Worm (Caenorhabditis elegans): ENCODE results near the gene F16H6.8.

DNA sequence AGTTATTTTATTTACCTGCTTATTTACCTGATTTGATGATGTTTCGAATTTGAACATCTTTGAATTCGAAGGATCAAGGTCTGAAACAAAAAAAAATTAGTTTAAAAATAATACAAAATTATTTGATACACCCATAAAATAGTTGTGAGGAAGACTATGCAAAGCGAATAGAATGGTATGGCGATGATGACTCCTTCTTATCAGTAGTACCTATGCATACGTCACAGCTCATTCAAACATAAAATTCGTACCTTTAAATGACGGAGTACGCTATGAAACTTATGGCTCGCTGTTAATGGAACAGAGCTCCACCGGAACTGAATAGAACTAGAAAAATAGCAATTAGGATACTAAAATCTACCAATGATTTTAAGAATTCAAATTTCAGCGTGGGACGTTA is 36.2 kb upstream of the F16H6.8 start, which contains the start of gene R10E8.1:
- no peak for TF ChIP-seq nhr-11 (tag; optimal IDR thresholded peaks at IDR 0.05)
- no peak for TF ChIP-seq jun-1 (tag; optimal IDR thresholded peaks at IDR 0.05)
- TF ChIP-seq ztf-11 (tag; optimal IDR thresholded peaks at IDR 0.05) = no peak
- no peak for TF ChIP-seq ceh-82 (tag; optimal IDR thresholded peaks at IDR 0.05)
- TF ChIP-seq ama-1 (optimal IDR thresholded peaks at IDR 0.05) = no peak

All from whole organism, L4 larva.